Fruit fly (Drosophila melanogaster): ENCODE measurements around the gene CG32795.

The CG32795 gene

DNA sequence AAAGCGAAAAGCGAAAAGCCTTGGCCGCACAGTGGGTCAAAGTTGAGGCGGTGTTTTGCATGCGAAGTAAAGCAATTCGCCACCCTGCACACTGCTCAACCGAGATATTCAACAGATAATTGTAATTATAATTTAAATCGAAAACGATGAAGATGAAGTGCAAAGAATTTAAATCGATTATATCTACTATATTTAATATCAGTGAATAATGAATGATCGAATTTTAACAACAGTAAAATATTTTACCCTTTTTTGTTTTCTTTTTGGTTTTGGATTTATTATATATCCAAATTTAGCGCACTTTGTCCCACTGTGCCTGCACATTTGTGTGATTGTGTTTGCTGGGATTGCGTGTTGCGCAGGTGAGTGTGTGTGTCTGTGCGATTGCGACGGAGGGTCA lies 3.1 kb downstream of the CG32795 start (continued):
- TF ChIP-seq odd (GFP tag; optimal IDR thresholded peaks at IDR 0.05), result peak; percentile 77
- peak; percentile 77 for TF ChIP-seq CG10366 (GFP tag; IDR thresholded peaks at IDR 0.05)
- no peak for TF ChIP-seq emc (GFP tag; optimal IDR thresholded peaks at IDR 0.05)
- peak; percentile 59 for TF ChIP-seq sug (tag; optimal IDR thresholded peaks at IDR 0.05)
- TF ChIP-seq Blimp-1 (GFP tag; optimal IDR thresholded peaks at IDR 0.05), result peak; percentile 80
- TF ChIP-seq cas (GFP tag; IDR thresholded peaks at IDR 0.05), result 0 out of 2 replicates have a peak, but pooled peaks have one; percentile 33
- TF ChIP-seq vvl (GFP tag; IDR thresholded peaks at IDR 0.05), result peak; percentile 71
- no peak for TF ChIP-seq YL-1 (GFP tag; optimal IDR thresholded peaks at IDR 0.05)
- peak; percentile 79 for TF ChIP-seq CG12071 (GFP tag; optimal IDR thresholded peaks at IDR 0.05)
- peak; percentile 50 for TF ChIP-seq Atf-2 (GFP tag; optimal IDR thresholded peaks at IDR 0.05)
- peak; percentile 19; the same call in 2 of the 3 replicates for TF ChIP-seq CG6175 (GFP tag; IDR thresholded peaks at IDR 0.05)
- TF ChIP-seq ftz-f1 (GFP tag; optimal IDR thresholded peaks at IDR 0.05), result peak; percentile 62
- TF ChIP-seq CG3407 (GFP tag; optimal IDR thresholded peaks at IDR 0.05), result peak; percentile 70
- TF ChIP-seq her (GFP tag; optimal IDR thresholded peaks at IDR 0.05), result no peak
- TF ChIP-seq CG15601 (tag; optimal IDR thresholded peaks at IDR 0.05), result peak; percentile 34
- TF ChIP-seq CG3726 (GFP tag; IDR thresholded peaks at IDR 0.05), result peak; percentile 53; the same call in 1 of the 3 replicates
- TF ChIP-seq inv (GFP tag; IDR thresholded peaks at IDR 0.05; ENCODE audit: partially characterized antibody), result no peak
- no peak for TF ChIP-seq Stat92E (GFP tag; optimal IDR thresholded peaks at IDR 0.05)
- TF ChIP-seq dimm (GFP tag; IDR thresholded peaks at IDR 0.05), result peak; percentile 60; the same call in 1 of the 2 replicates
- peak; percentile 76 for TF ChIP-seq CG9817 (tag; optimal IDR thresholded peaks at IDR 0.05)
- peak; percentile 3 for TF ChIP-seq CG12236 (GFP tag; optimal IDR thresholded peaks at IDR 0.05)
- peak; percentile 93 for TF ChIP-seq Sox100B (GFP tag; optimal IDR thresholded peaks at IDR 0.05)
- peak; percentile 80 for TF ChIP-seq tio (GFP tag; optimal IDR thresholded peaks at IDR 0.05)
- TF ChIP-seq CG13624 (GFP tag; optimal IDR thresholded peaks at IDR 0.05), result peak; percentile 19
- no peak for TF ChIP-seq tna (GFP tag; IDR thresholded peaks at IDR 0.05; ENCODE audit: partially characterized antibody)
- no peak for TF ChIP-seq HmgD (GFP tag; optimal IDR thresholded peaks at IDR 0.05)
- TF ChIP-seq CG3281 (GFP tag; optimal IDR thresholded peaks at IDR 0.05), result peak; percentile 90
- TF ChIP-seq cwo (GFP tag; optimal IDR thresholded peaks at IDR 0.05), result peak; percentile 81
- TF ChIP-seq Ssrp (tag; optimal IDR thresholded peaks at IDR 0.05), result peak; percentile 85
- peak; percentile 48 for TF ChIP-seq CG10462 (GFP tag; optimal IDR thresholded peaks at IDR 0.05)
- peak; percentile 76 for TF ChIP-seq CG5245 (GFP tag; optimal IDR thresholded peaks at IDR 0.05)
- peak; percentile 63 for TF ChIP-seq Nf-YC (tag; optimal IDR thresholded peaks at IDR 0.05)
- peak; percentile 84 for TF ChIP-seq Ets65A (GFP tag)
- peak; percentile 76 for TF ChIP-seq CG13775 (GFP tag; optimal IDR thresholded peaks at IDR 0.05)
- peak; percentile 55; the same call in 1 of the 2 replicates for TF ChIP-seq CG11696 (GFP tag; IDR thresholded peaks at IDR 0.05)
- TF ChIP-seq trem (tag; optimal IDR thresholded peaks at IDR 0.05), result peak; percentile 55
- peak; percentile 72 for TF ChIP-seq Gug (GFP tag; IDR thresholded peaks at IDR 0.05)
- peak in 1 of 2 experiments; percentile 90 for TF ChIP-seq eve (GFP tag; optimal IDR thresholded peaks at IDR 0.05)
- TF ChIP-seq esg (GFP tag; conservative IDR thresholded peaks at IDR 0.05), result peak; percentile 87
- TF ChIP-seq CG12155 (GFP tag; optimal IDR thresholded peaks at IDR 0.05), result peak; percentile 66
- peak; percentile 63 for TF ChIP-seq CG31388 (GFP tag; optimal IDR thresholded peaks at IDR 0.05)
- TF ChIP-seq Dp (GFP tag; optimal IDR thresholded peaks at IDR 0.05), result no peak
- peak; percentile 84 for TF ChIP-seq CG2120 (GFP tag; optimal IDR thresholded peaks at IDR 0.05)
- TF ChIP-seq CG17385 (GFP tag; optimal IDR thresholded peaks at IDR 0.05), result peak; percentile 82
- TF ChIP-seq Rx (GFP tag; IDR thresholded peaks at IDR 0.05), result peak; percentile 51; the same call in 1 of the 2 replicates
- peak; percentile 2 for TF ChIP-seq CG9797 (GFP tag; optimal IDR thresholded peaks at IDR 0.05)
- peak; percentile 28 for TF ChIP-seq CG2116 (GFP tag; optimal IDR thresholded peaks at IDR 0.05)
- TF ChIP-seq seq (GFP tag; IDR thresholded peaks at IDR 0.05), result peak; percentile 92
- peak; percentile 42 for TF ChIP-seq CG3995 (GFP tag; optimal IDR thresholded peaks at IDR 0.05)
- TF ChIP-seq NK7.1 (GFP tag; optimal IDR thresholded peaks at IDR 0.05), result peak; percentile 10
- peak; percentile 68 for TF ChIP-seq scrt (GFP tag; optimal IDR thresholded peaks at IDR 0.05)

All from whole organism, embryonic.